Fruit fly (Drosophila melanogaster) whole organism, embryonic: ENCODE data around the gene CG15641.

Source experiments
- Asciz ChIP-seq: fragments of 200-800 bp; sonication (Bioruptor generic); optimal IDR thresholded peaks from 2 replicates; lab custom pipeline; 2017; ENCODE audit warnings: missing biosample characterization, mild to moderate bottlenecking, missing genetic modification characterization, missing genetic modification reagents
- Blimp-1 ChIP-seq: fragments of 200-800 bp; sonication (Bioruptor generic); optimal IDR thresholded peaks from 3 replicates; lab custom pipeline; 2018; ENCODE audit warnings: missing biosample characterization, missing genetic modification characterization, mild to moderate bottlenecking, moderate library complexity, missing genetic modification reagents
- BtbVII ChIP-seq: fragments of 200-800 bp; sonication (Bioruptor generic); optimal IDR thresholded peaks from 3 replicates; lab custom pipeline; 2017; ENCODE audit warnings: missing biosample characterization, mild to moderate bottlenecking, missing genetic modification characterization
- CG10431 ChIP-seq: fragments of 200-800 bp; sonication (Bioruptor generic); optimal IDR thresholded peaks from 3 replicates; lab custom pipeline; 2018; ENCODE audit warnings: missing biosample characterization, mild to moderate bottlenecking, missing genetic modification characterization
- CG11504 ChIP-seq: fragments of 200-800 bp; sonication (Bioruptor generic); optimal IDR thresholded peaks from 3 replicates; lab custom pipeline; 2019; ENCODE audit warnings: missing biosample characterization, mild to moderate bottlenecking, missing genetic modification characterization, moderate library complexity
- CG11696 ChIP-seq: fragments of 200-800 bp; sonication (Bioruptor generic); IDR thresholded peaks from 2 replicates; pipeline ENCODE4 v1.3.6; 2022; ENCODE audit warnings: missing biosample characterization, missing genetic modification characterization
- CG11723 ChIP-seq: fragments of 200-800 bp; sonication (Bioruptor generic); optimal IDR thresholded peaks from 2 replicates; lab custom pipeline; 2017; ENCODE audit warnings: missing biosample characterization, mild to moderate bottlenecking, missing genetic modification characterization
- CG15601 ChIP-seq: fragments of 200-800 bp; sonication (Bioruptor generic); optimal IDR thresholded peaks from 3 replicates; lab custom pipeline; 2019; ENCODE audit warnings: missing biosample characterization, mild to moderate bottlenecking, missing genetic modification characterization, moderate library complexity
- CG15696 ChIP-seq: fragments of 200-800 bp; sonication (Bioruptor generic); optimal IDR thresholded peaks from 2 replicates; lab custom pipeline; 2019; ENCODE audit warnings: missing biosample characterization, mild to moderate bottlenecking, missing genetic modification characterization, moderate library complexity
- CG1603 ChIP-seq: fragments of 200-800 bp; sonication (Bioruptor generic); optimal IDR thresholded peaks from 2 replicates; lab custom pipeline; 2019; ENCODE audit warnings: missing biosample characterization, mild to moderate bottlenecking, missing genetic modification characterization, moderate library complexity
- CG2202 ChIP-seq: fragments of 200-800 bp; sonication (Bioruptor generic); optimal IDR thresholded peaks from 2 replicates; lab custom pipeline; 2018; ENCODE audit warnings: missing biosample characterization, mild to moderate bottlenecking, missing genetic modification characterization
- CG31441 ChIP-seq: fragments of 200-800 bp; sonication (Bioruptor generic); IDR thresholded peaks from 2 replicates; pipeline ENCODE4 v1.3.6; 2022; ENCODE audit warnings: missing biosample characterization, missing genetic modification characterization
- CG4328 ChIP-seq: fragments of 200-800 bp; sonication (Bioruptor generic); optimal IDR thresholded peaks from 3 replicates; lab custom pipeline; 2017; ENCODE audit warnings: missing biosample characterization, missing genetic modification reagents, missing genetic modification characterization
- CG4360 ChIP-seq: fragments of 200-800 bp; sonication (Bioruptor generic); IDR thresholded peaks from 2 replicates; pipeline ENCODE4 v1.3.6; 2022; ENCODE audit warnings: missing biosample characterization, missing genetic modification characterization
- CG5180 ChIP-seq: fragments of 200-800 bp; sonication (Bioruptor generic); optimal IDR thresholded peaks from 3 replicates; lab custom pipeline; 2017; ENCODE audit warnings: missing biosample characterization, missing genetic modification characterization, mild to moderate bottlenecking, moderate library complexity, missing genetic modification reagents
- CG5953 ChIP-seq: fragments of 200-800 bp; sonication (Bioruptor generic); IDR thresholded peaks from 2 replicates; pipeline ENCODE4 v1.3.6; 2022; ENCODE audit warnings: missing biosample characterization, missing genetic modification characterization
- CG6254 ChIP-seq: fragments of 200-800 bp; sonication (Bioruptor generic); optimal IDR thresholded peaks from 3 replicates; lab custom pipeline; 2017; ENCODE audit warnings: mild to moderate bottlenecking, missing biosample characterization, missing genetic modification reagents, missing genetic modification characterization
- CG6765 ChIP-seq: fragments of 200-800 bp; sonication (Bioruptor generic); optimal IDR thresholded peaks from 3 replicates; lab custom pipeline; 2017; ENCODE audit warnings: missing biosample characterization, mild to moderate bottlenecking, missing genetic modification characterization
- CG7745 ChIP-seq: fragments of 200-800 bp; sonication (Bioruptor generic); optimal IDR thresholded peaks from 2 replicates; lab custom pipeline; 2018; ENCODE audit warnings: missing biosample characterization, mild to moderate bottlenecking, missing genetic modification characterization, moderate library complexity
- CG8290 ChIP-seq, 3 experiments: fragments of 200-800 bp; sonication (Bioruptor generic); optimal IDR thresholded peaks; 2 replicates each; lab custom pipeline; 2016 to 2019; ENCODE audit warnings: missing biosample characterization in 3 of 3, missing genetic modification characterization in 3 of 3, mild to moderate bottlenecking in 2 of 3, moderate library complexity in 1 of 3
- CG8359 ChIP-seq: fragments of 200-800 bp; sonication (Bioruptor generic); optimal IDR thresholded peaks from 2 replicates; lab custom pipeline; 2017; ENCODE audit warnings: missing biosample characterization, mild to moderate bottlenecking, missing genetic modification characterization, borderline replicate concordance
- Drgx ChIP-seq: fragments of 200-800 bp; sonication (Bioruptor generic); IDR thresholded peaks from 2 replicates; pipeline ENCODE4 v1.3.6; 2022; ENCODE audit warnings: missing biosample characterization, missing genetic modification characterization
- Ets65A ChIP-seq: fragments of 200-800 bp; sonication (Bioruptor generic); peaks from one replicate; lab custom pipeline; 2016; ENCODE audit warnings: missing biosample characterization, missing genetic modification characterization
- Hsf ChIP-seq: fragments of 200-800 bp; sonication (Bioruptor generic); optimal IDR thresholded peaks from 3 replicates; lab custom pipeline; 2016; ENCODE audit warnings: missing biosample characterization, missing genetic modification characterization
- Jarid2 ChIP-seq: fragments of 200-800 bp; sonication (Bioruptor generic); optimal IDR thresholded peaks from 3 replicates; lab custom pipeline; 2017; ENCODE audit warnings: mild to moderate bottlenecking, missing biosample characterization, missing genetic modification reagents, missing genetic modification characterization
- MTF-1 ChIP-seq: fragments of 200-800 bp; sonication (Bioruptor generic); optimal IDR thresholded peaks from 2 replicates; lab custom pipeline; 2018; ENCODE audit warnings: missing biosample characterization, mild to moderate bottlenecking, missing genetic modification characterization, borderline replicate concordance
- Med ChIP-seq: fragments of 200-800 bp; sonication (Bioruptor generic); peaks from one replicate; lab custom pipeline; 2016; ENCODE audit warnings: missing biosample characterization, missing genetic modification characterization, mild to moderate bottlenecking, inconsistent platforms, moderate library complexity
- PHDP ChIP-seq: fragments of 200-800 bp; sonication (Bioruptor generic); optimal IDR thresholded peaks from 3 replicates; lab custom pipeline; 2018; ENCODE audit warnings: missing biosample characterization, mild to moderate bottlenecking, missing genetic modification characterization, moderate library complexity
- Ptx1 ChIP-seq: fragments of 200-800 bp; sonication (Bioruptor generic); IDR thresholded peaks from 2 replicates; pipeline ENCODE4 v1.3.6; 2022; ENCODE audit warnings: missing biosample characterization, missing genetic modification characterization
- ac ChIP-seq: fragments of 200-800 bp; sonication (Bioruptor generic); optimal IDR thresholded peaks from 3 replicates; lab custom pipeline; 2017; ENCODE audit warnings: missing biosample characterization, mild to moderate bottlenecking, missing genetic modification characterization
- amos ChIP-seq: fragments of 200-800 bp; sonication (Bioruptor generic); IDR thresholded peaks from 2 replicates; pipeline ENCODE4 v1.3.6; 2022; ENCODE audit warnings: missing biosample characterization, missing genetic modification characterization; ENCODE audit not compliant: partially characterized antibody
- ara ChIP-seq: fragments of 200-800 bp; sonication (Bioruptor generic); IDR thresholded peaks from 2 replicates; pipeline ENCODE4 v1.3.6; 2022; ENCODE audit warnings: missing biosample characterization, missing genetic modification characterization
- bsh ChIP-seq, 2 experiments: fragments of 200-800 bp; sonication (Bioruptor generic); optimal IDR thresholded peaks; 2 replicates each; lab custom pipeline; 2017 to 2018; ENCODE audit warnings: mild to moderate bottlenecking in 2 of 2, missing biosample characterization in 2 of 2, missing genetic modification characterization in 2 of 2, moderate library complexity in 1 of 2
- cg ChIP-seq: fragments of 200-800 bp; sonication (Bioruptor generic); optimal IDR thresholded peaks from 3 replicates; lab custom pipeline; 2019; ENCODE audit warnings: missing biosample characterization, mild to moderate bottlenecking, missing genetic modification characterization, moderate library complexity
- crol ChIP-seq: fragments of 200-800 bp; sonication (Bioruptor generic); IDR thresholded peaks from 2 replicates; pipeline ENCODE4 v1.3.6; 2022; ENCODE audit warnings: missing biosample characterization, missing genetic modification characterization
- eyg ChIP-seq: fragments of 200-800 bp; sonication (Bioruptor generic); optimal IDR thresholded peaks from 3 replicates; lab custom pipeline; 2016; ENCODE audit warnings: missing biosample characterization, missing genetic modification characterization
- fd64A ChIP-seq: fragments of 200-800 bp; sonication (Bioruptor generic); optimal IDR thresholded peaks from 3 replicates; lab custom pipeline; 2018; ENCODE audit warnings: missing biosample characterization, mild to moderate bottlenecking, missing genetic modification characterization
- gcm2 ChIP-seq: fragments of 200-800 bp; sonication (Bioruptor generic); optimal IDR thresholded peaks from 2 replicates; lab custom pipeline; 2016; ENCODE audit warnings: missing biosample characterization, missing genetic modification characterization
- hbn ChIP-seq: fragments of 200-800 bp; sonication (Bioruptor generic); IDR thresholded peaks from 2 replicates; pipeline ENCODE4 v1.3.6; 2022; ENCODE audit warnings: missing biosample characterization, missing genetic modification characterization; ENCODE audit not compliant: partially characterized antibody
- kni ChIP-seq: fragments of 200-800 bp; sonication (Bioruptor generic); optimal IDR thresholded peaks from 3 replicates; lab custom pipeline; 2017; ENCODE audit warnings: mild to moderate bottlenecking, missing biosample characterization, missing genetic modification reagents, missing genetic modification characterization
- nau ChIP-seq: fragments of 200-800 bp; sonication (Bioruptor generic); optimal IDR thresholded peaks from 3 replicates; lab custom pipeline; 2017; ENCODE audit warnings: missing biosample characterization, mild to moderate bottlenecking, missing genetic modification characterization, missing genetic modification reagents
- org-1 ChIP-seq: fragments of 200-800 bp; sonication (Bioruptor generic); optimal IDR thresholded peaks from 2 replicates; lab custom pipeline; 2017; ENCODE audit warnings: missing biosample characterization, missing genetic modification characterization
- peb ChIP-seq: fragments of 200-800 bp; sonication (Bioruptor generic); IDR thresholded peaks from 2 replicates; pipeline ENCODE4 v1.3.6; 2022; ENCODE audit warnings: missing biosample characterization, missing genetic modification characterization
- phol ChIP-seq: fragments of 200-800 bp; sonication (Bioruptor generic); optimal IDR thresholded peaks from 3 replicates; lab custom pipeline; 2018; ENCODE audit warnings: missing biosample characterization, mild to moderate bottlenecking, missing genetic modification characterization, moderate library complexity
- pnt ChIP-seq: fragments of 200-800 bp; sonication (Bioruptor generic); optimal IDR thresholded peaks from 3 replicates; lab custom pipeline; 2016; ENCODE audit warnings: missing biosample characterization, missing genetic modification characterization
- sug ChIP-seq: fragments of 200-800 bp; optimal IDR thresholded peaks from 2 replicates; lab custom pipeline; 2019; ENCODE audit warnings: missing biosample characterization, mild to moderate bottlenecking, missing genetic modification characterization, moderate library complexity

The CG15641 gene

dm6 chrX:15497440-15498271, 30.0 kb downstream of the CG15641 start (continued):
- no peak for TF ChIP-seq PHDP (tag; lab: Kevin White, UChicago)
- peak; percentile 13 for TF ChIP-seq ac (GFP tag; lab: Kevin White, UChicago)
- no peak for TF ChIP-seq sug (tag; lab: Kevin White, UChicago)
- TF ChIP-seq kni (GFP tag; lab: Kevin White, UChicago) = peak; percentile 48
- TF ChIP-seq CG6254 (GFP tag; lab: Kevin White, UChicago) = peak; percentile 20
- TF ChIP-seq CG2202 (tag; lab: Kevin White, UChicago) = peak; percentile 51
- TF ChIP-seq MTF-1 (GFP tag; lab: Kevin White, UChicago) = peak; percentile 58
- TF ChIP-seq CG6765 = no peak
- peak; percentile 34 for TF ChIP-seq CG5180 (GFP tag; lab: Kevin White, UChicago)
- no peak for TF ChIP-seq Hsf (GFP tag; lab: Kevin White, UChicago)
- peak; percentile 37; the same call in 1 of the 2 replicates for TF ChIP-seq crol (GFP tag; lab: Robert Waterston, UW)
- TF ChIP-seq ara (GFP tag; lab: Robert Waterston, UW) = peak; percentile 31; the same call in 1 of the 2 replicates
- TF ChIP-seq Ptx1 (GFP tag; lab: Robert Waterston, UW) = 0 out of 2 replicates have a peak, but pooled peaks have one; percentile 22
- TF ChIP-seq CG8359 (GFP tag; lab: Kevin White, UChicago) = peak; percentile 28
- TF ChIP-seq peb (GFP tag; lab: Robert Waterston, UW) = peak; percentile 6; the same call in 1 of the 2 replicates
- TF ChIP-seq Drgx (GFP tag; lab: Robert Waterston, UW) = peak; percentile 8; the same call in 1 of the 2 replicates
- peak; percentile 21 for TF ChIP-seq CG4328 (GFP tag; lab: Kevin White, UChicago)
- peak; percentile 22 for TF ChIP-seq BtbVII (GFP tag; lab: Kevin White, UChicago)
- TF ChIP-seq CG11696 (GFP tag; lab: Robert Waterston, UW) = peak; percentile 43; the same call in 1 of the 2 replicates
- TF ChIP-seq CG8290 (GFP tag; optimal IDR thresholded peaks at IDR 0.05; lab: Kevin White, UChicago) = no peak
- peak in 1 of 2 experiments; percentile 7 for TF ChIP-seq CG8290 (tag; optimal IDR thresholded peaks at IDR 0.05; lab: Kevin White, UChicago)
- TF ChIP-seq Blimp-1 (GFP tag; lab: Kevin White, UChicago) = peak; percentile 21
- TF ChIP-seq CG1603 (tag; lab: Kevin White, UChicago) = peak; percentile 20
- TF ChIP-seq CG15696 (tag; lab: Kevin White, UChicago) = peak; percentile 29
- no peak for TF ChIP-seq gcm2
- peak; percentile 1 for TF ChIP-seq CG11504 (tag; lab: Kevin White, UChicago)
- TF ChIP-seq eyg (GFP tag; lab: Kevin White, UChicago) = no peak
- TF ChIP-seq Ets65A (GFP tag; lab: Kevin White, UChicago) = peak; percentile 92
- TF ChIP-seq Med (GFP tag; lab: Kevin White, UChicago) = peak; percentile 71
- TF ChIP-seq CG15601 (tag; lab: Kevin White, UChicago) = peak; percentile 45
- TF ChIP-seq cg (GFP tag; lab: Kevin White, UChicago) = peak; percentile 52
- TF ChIP-seq nau (GFP tag; lab: Kevin White, UChicago) = peak; percentile 1
- peak; percentile 25 for TF ChIP-seq Asciz (GFP tag; lab: Kevin White, UChicago)
- peak; percentile 29 for TF ChIP-seq fd64A (GFP tag; lab: Kevin White, UChicago)
- TF ChIP-seq phol (tag; lab: Kevin White, UChicago) = peak; percentile 8
- TF ChIP-seq CG11723 = no peak
- TF ChIP-seq bsh (GFP tag; optimal IDR thresholded peaks at IDR 0.05; lab: Kevin White, UChicago) = peak in 1 of 2 experiments; percentile 2
- TF ChIP-seq org-1 = peak; percentile 4
- TF ChIP-seq hbn (GFP tag; lab: Robert Waterston, UW) = no peak
- peak; percentile 16 for TF ChIP-seq CG7745 (tag; lab: Kevin White, UChicago)
- no peak for TF ChIP-seq pnt (GFP tag; lab: Kevin White, UChicago)
- TF ChIP-seq CG5953 (GFP tag; lab: Robert Waterston, UW) = 0 out of 2 replicates have a peak, but pooled peaks have one; percentile 20
- TF ChIP-seq CG4360 (GFP tag; lab: Robert Waterston, UW) = peak; percentile 82
- peak; percentile 53 for TF ChIP-seq CG10431 (GFP tag; lab: Kevin White, UChicago)
- TF ChIP-seq amos (GFP tag; lab: Robert Waterston, UW) = no peak
- TF ChIP-seq Jarid2 = no peak
- 0 out of 2 replicates have a peak, but pooled peaks have one; percentile 10 for TF ChIP-seq CG31441
